Fruit fly (Drosophila melanogaster): ENCODE results near the gene Sf3a2.

- no peak for TF ChIP-seq insv (optimal IDR thresholded peaks at IDR 0.05)
- no peak for TF ChIP-seq psq (optimal IDR thresholded peaks at IDR 0.05)
- TF ChIP-seq Sin3A (optimal IDR thresholded peaks at IDR 0.05): no peak
- TF ChIP-seq Myc (optimal IDR thresholded peaks at IDR 0.05): no peak
- TF ChIP-seq h (optimal IDR thresholded peaks at IDR 0.05): no peak
Measured at dm6 chr3L:12815756-12816155, 1.9 kb upstream of the Sf3a2 start.
